Worm (Caenorhabditis elegans) whole organism, L4/young adult: ENCODE data around the gene clc-18.

Experiments
- dao-5 ChIP-seq: sonication (generic microtip); optimal IDR thresholded peaks from 2 replicates; lab custom pipeline; 2016; ENCODE audit warnings: missing genotype, missing genetic modification characterization, moderate library complexity, missing compliant biosample characterization
- him-1 ChIP-seq: sonication (generic microtip); optimal IDR thresholded peaks from 2 replicates; lab custom pipeline; 2016; ENCODE audit warnings: missing genotype, missing genetic modification reagents, missing genetic modification characterization, missing compliant biosample characterization

DNA sequence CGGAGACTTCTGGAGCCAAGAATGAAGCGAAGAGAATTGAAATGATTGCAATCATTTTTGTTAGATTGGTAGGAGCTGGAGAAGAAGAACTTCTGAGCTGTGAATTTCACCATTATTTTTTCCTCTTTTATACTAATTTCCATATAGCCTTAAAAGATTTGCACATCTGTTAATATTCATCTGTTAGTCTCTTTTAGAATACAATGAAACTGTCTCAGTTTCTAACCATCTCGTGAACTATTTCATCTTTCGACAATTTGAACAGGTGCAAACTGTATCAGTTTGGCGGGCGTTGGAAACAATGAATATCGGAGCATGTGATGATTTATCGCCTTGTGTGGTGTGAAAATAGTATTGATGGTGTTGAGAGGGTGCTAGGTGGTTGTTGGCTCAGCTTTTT, 12.6 kb upstream of the clc-18 start, which contains the start of gene phat-5:
- TF ChIP-seq him-1 (tag; lab: Kevin White, UChicago), result no peak
- TF ChIP-seq dao-5, result no peak
